Worm (Caenorhabditis elegans): ENCODE data around the gene F56D6.20.

F56D6.20 gene

DNA sequence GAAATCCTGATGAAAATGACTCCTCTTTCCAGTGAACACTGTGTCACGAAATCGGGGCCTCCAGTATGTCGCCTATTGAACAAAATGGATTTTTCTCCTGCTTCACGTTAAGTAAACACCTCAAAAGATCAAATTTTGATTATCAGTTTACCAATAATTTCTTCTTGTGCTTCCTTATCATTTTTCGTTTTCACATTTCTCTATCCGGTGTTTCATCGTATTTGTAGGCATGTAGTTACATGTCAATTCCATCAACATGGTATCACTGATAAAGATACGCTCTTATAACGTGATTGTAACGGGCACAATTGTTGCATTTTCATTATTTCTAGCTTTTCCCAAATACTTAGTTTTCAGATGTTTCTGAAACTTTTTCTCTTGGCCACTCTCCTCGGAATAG, 31.8 kb downstream of the F56D6.20 start, which contains the start of gene clec-72:
TSS of gene clec-72 (plus strand) at position 358 of the 400 bp plus-strand sequence.
- TF ChIP-seq dmd-6 (GFP tag; IDR thresholded peaks at IDR 0.05) = peak; percentile 92
- no peak for TF ChIP-seq Y105C5A.15 (GFP tag; IDR thresholded peaks at IDR 0.05)
- TF ChIP-seq F49E8.2 (tag; optimal IDR thresholded peaks at IDR 0.05; ENCODE audit: borderline replicate concordance) = no peak
- no peak for TF ChIP-seq nhr-237 (tag; optimal IDR thresholded peaks at IDR 0.05)
- TF ChIP-seq ceh-62 (tag; optimal IDR thresholded peaks at IDR 0.05) = no peak
- no peak for TF ChIP-seq pha-4 (GFP tag; IDR thresholded peaks at IDR 0.05)
- TF ChIP-seq pha-4 (tag; optimal IDR thresholded peaks at IDR 0.05) = no peak
- no peak for TF ChIP-seq nhr-102 (tag; optimal IDR thresholded peaks at IDR 0.05)
- peak; percentile 88 for TF ChIP-seq nhr-77 (tag; optimal IDR thresholded peaks at IDR 0.05)
- no peak for TF ChIP-seq ceh-20 (GFP tag; IDR thresholded peaks at IDR 0.05)
- peak; percentile 99 for TF ChIP-seq nhr-28 (tag; optimal IDR thresholded peaks at IDR 0.05)
- TF ChIP-seq nhr-11 (tag; optimal IDR thresholded peaks at IDR 0.05) = no peak
- peak in 1 of 2 experiments; percentile 51 for TF ChIP-seq unc-62 (GFP tag; optimal IDR thresholded peaks at IDR 0.05 in 1 of 2)
- TF ChIP-seq unc-62 (tag; optimal IDR thresholded peaks at IDR 0.05) = no peak
- TF ChIP-seq mep-1 (tag; optimal IDR thresholded peaks at IDR 0.05) = no peak
- peak in 1 of 2 experiments; percentile 50 for TF ChIP-seq mdl-1 (tag; optimal IDR thresholded peaks at IDR 0.05)
- no peak for TF ChIP-seq nhr-41 (GFP tag; IDR thresholded peaks at IDR 0.05)
- no peak for TF ChIP-seq vab-7 (GFP tag; IDR thresholded peaks at IDR 0.05)
- no peak for TF ChIP-seq dmd-8 (GFP tag; IDR thresholded peaks at IDR 0.05)
- TF ChIP-seq mdt-29 (GFP tag; IDR thresholded peaks at IDR 0.05) = no peak
- no peak for TF ChIP-seq attf-4 (tag; optimal IDR thresholded peaks at IDR 0.05)
- no peak for TF ChIP-seq ceh-82 (tag; optimal IDR thresholded peaks at IDR 0.05)
- no peak for TF ChIP-seq dve-1 (tag; optimal IDR thresholded peaks at IDR 0.05; ENCODE audit: insufficient read depth)
- no peak for TF ChIP-seq lsy-2 (tag; optimal IDR thresholded peaks at IDR 0.05)
- TF ChIP-seq skn-1 (tag; optimal IDR thresholded peaks at IDR 0.05) = no peak
- no peak for TF ChIP-seq dmd-9 (GFP tag; IDR thresholded peaks at IDR 0.05)
- no peak for TF ChIP-seq nhr-10 (tag; optimal IDR thresholded peaks at IDR 0.05)
- no peak for TF ChIP-seq T26A8.4 (GFP tag; IDR thresholded peaks at IDR 0.05)
- TF ChIP-seq spr-3 (GFP tag; optimal IDR thresholded peaks at IDR 0.05) = no peak
- TF ChIP-seq jun-1 (tag; optimal IDR thresholded peaks at IDR 0.05) = no peak
- peak; percentile 98 for TF ChIP-seq pqm-1 (tag; optimal IDR thresholded peaks at IDR 0.05)
- TF ChIP-seq egl-27 (tag; optimal IDR thresholded peaks at IDR 0.05) = no peak
- TF ChIP-seq ztf-11 (tag; optimal IDR thresholded peaks at IDR 0.05) = no peak
- no peak for TF ChIP-seq spr-1 (tag; optimal IDR thresholded peaks at IDR 0.05)
- no peak for TF ChIP-seq gei-8 (GFP tag; optimal IDR thresholded peaks at IDR 0.05)
- TF ChIP-seq Y75B8A.6 (GFP tag; IDR thresholded peaks at IDR 0.05) = 0 out of 2 replicates have a peak, but pooled peaks have one; percentile 7
- TF ChIP-seq zip-2 (tag; optimal IDR thresholded peaks at IDR 0.05) = no peak
- TF ChIP-seq mxl-3 (GFP tag; optimal IDR thresholded peaks at IDR 0.05) = peak; percentile 5
- no peak for TF ChIP-seq ceh-32 (tag; optimal IDR thresholded peaks at IDR 0.05; ENCODE audit: poor library complexity)
- TF ChIP-seq unc-39 (tag; optimal IDR thresholded peaks at IDR 0.05) = no peak
- TF ChIP-seq hlh-11 (tag; optimal IDR thresholded peaks at IDR 0.05) = peak; percentile 66
- peak; percentile 49; the same call in 1 of the 2 replicates for TF ChIP-seq lin-1 (GFP tag; IDR thresholded peaks at IDR 0.05)
- no peak for TF ChIP-seq saeg-2 (GFP tag; IDR thresholded peaks at IDR 0.05)
- no peak for TF ChIP-seq aha-1 (tag)
- TF ChIP-seq daf-8 (GFP tag; IDR thresholded peaks at IDR 0.05) = no peak
- TF ChIP-seq tra-1 (GFP tag; IDR thresholded peaks at IDR 0.05) = 0 out of 2 replicates have a peak, but pooled peaks have one; percentile 31
- TF ChIP-seq lin-39 (tag; optimal IDR thresholded peaks at IDR 0.05) = no peak
- TF ChIP-seq daf-16 (GFP tag; optimal IDR thresholded peaks at IDR 0.05) = no peak
- peak; percentile 97 for TF ChIP-seq daf-16 (tag; optimal IDR thresholded peaks at IDR 0.05)
- TF ChIP-seq egl-43 (GFP tag; IDR thresholded peaks at IDR 0.05) = no peak
- TF ChIP-seq nhr-6 (tag; optimal IDR thresholded peaks at IDR 0.05) = no peak
- TF ChIP-seq lin-38 (GFP tag; IDR thresholded peaks at IDR 0.05) = no peak
- no peak for TF ChIP-seq aly-2 (tag; optimal IDR thresholded peaks at IDR 0.05)
- TF ChIP-seq ceh-44 (GFP tag; IDR thresholded peaks at IDR 0.05) = no peak
